Worm (Caenorhabditis elegans) whole organism, L1 larva: Measurements from ENCODE around the gene col-154.

ENCODE experiments used
- aly-2 ChIP-seq: fragments of 150-350 bp; optimal IDR thresholded peaks from 2 replicates; lab custom pipeline; 2014; ENCODE audit warnings: missing biosample characterization, missing genetic modification characterization
- dpl-1 ChIP-seq, 3 experiments: fragments of 150-350 bp in 2 of 3; sonication (generic microtip) in 1 of 3; optimal IDR thresholded peaks; 2 replicates each; lab custom pipeline; 2014 to 2017; ENCODE audit warnings: missing biosample characterization in 3 of 3, missing genetic modification characterization in 3 of 3, missing genetic modification reagents in 3 of 3
- dsc-1 ChIP-seq: sonication (generic microtip); optimal IDR thresholded peaks from 2 replicates; lab custom pipeline; 2016; ENCODE audit warnings: mild to moderate bottlenecking, missing genetic modification characterization, missing compliant biosample characterization
- elt-3 ChIP-seq, 6 experiments: fragments of 150-350 bp in 1 of 6; sonication (generic microtip); optimal IDR thresholded peaks; 2 replicates each; lab custom pipeline; 2017 to 2018; ENCODE audit warnings: missing biosample characterization in 6 of 6, missing genetic modification characterization in 6 of 6, inconsistent platforms in 1 of 6
- lin-14 ChIP-seq: fragments of 200-800 bp; sonication (Bioruptor generic); optimal IDR thresholded peaks from 2 replicates; lab custom pipeline; 2018; ENCODE audit warnings: mild to moderate bottlenecking, missing genetic modification characterization, moderate library complexity, missing compliant biosample characterization
- tbx-2 ChIP-seq: sonication (generic microtip); optimal IDR thresholded peaks from 2 replicates; lab custom pipeline; 2016; ENCODE audit warnings: missing genetic modification characterization, missing compliant biosample characterization
- unc-30 ChIP-seq: sonication (generic microtip); optimal IDR thresholded peaks from 2 replicates; lab custom pipeline; 2017; ENCODE audit warnings: missing biosample characterization, missing genetic modification characterization

DNA sequence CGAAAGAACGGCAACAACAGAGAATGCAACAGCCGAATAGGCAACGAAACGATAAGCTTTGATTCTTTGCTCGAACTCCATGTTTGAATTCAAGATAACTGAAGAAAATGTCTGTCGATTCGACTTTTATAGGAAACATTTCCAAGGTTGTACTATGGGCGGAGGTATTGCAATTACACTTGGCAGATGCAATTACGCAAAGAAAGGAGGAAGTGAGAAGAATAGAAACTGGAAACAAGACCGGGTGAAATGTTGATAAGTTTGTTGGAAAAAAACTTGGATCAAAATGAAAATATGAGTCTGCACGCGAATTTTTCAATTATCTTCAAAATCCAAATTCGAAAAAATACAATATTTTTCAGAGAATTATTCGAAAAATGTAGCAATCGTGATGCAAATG lies 4.6 kb downstream of the col-154 start, which contains the start of gene col-155:
- TF ChIP-seq elt-3 (tag; optimal IDR thresholded peaks at IDR 0.05; lab: Kevin White, UChicago) (no peak), dpl-1 (GFP tag; optimal IDR thresholded peaks at IDR 0.05; lab: Kevin White, UChicago) (no peak), aly-2 (no peak), lin-14 (GFP tag; lab: Kevin White, UChicago) (no peak), unc-30 (no peak), tbx-2 (no peak), dsc-1 (no peak)
